Worm (Caenorhabditis elegans): ENCODE data around the gene cubn-1.

cubn-1 gene

DNA sequence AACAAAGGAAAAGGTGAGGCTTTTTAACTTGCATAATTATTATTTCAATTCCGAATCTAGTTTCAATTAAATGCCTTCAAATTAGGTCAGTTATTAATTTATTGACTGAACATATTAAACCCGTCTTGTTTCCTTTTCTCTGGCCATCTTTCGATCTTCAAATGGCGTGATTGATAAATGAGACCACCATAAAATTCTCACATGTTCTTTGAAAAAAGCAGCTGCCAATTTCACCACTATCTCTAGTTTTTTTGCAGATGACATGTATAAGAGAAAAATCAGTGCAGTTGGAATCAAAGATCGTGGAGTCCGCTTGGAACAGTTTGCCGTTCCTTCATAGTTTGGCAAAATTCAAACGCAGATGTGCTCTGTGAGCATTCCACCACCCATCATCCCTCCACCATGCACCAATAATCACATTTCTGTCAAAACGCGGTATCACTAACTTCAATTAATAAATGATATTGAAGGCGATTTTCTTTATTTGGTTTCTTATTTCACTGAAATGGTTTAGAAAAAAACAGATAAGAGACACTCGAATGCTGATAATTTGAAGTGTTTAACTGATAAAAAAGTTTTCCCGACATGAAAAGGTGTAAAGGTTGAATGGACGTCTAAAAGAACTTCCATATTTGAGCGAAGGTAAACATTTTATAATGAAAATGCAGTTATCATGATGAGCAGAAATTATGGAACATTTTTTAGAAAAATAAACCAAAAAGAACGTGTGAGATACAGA lies 26.8 kb downstream of the cubn-1 start:
- no peak for TF ChIP-seq lin-39 (tag; optimal IDR thresholded peaks at IDR 0.05)
- TF ChIP-seq unc-39 (tag; optimal IDR thresholded peaks at IDR 0.05), result no peak
- no peak for TF ChIP-seq nhr-28 (tag; optimal IDR thresholded peaks at IDR 0.05)
- TF ChIP-seq elt-3 (tag; optimal IDR thresholded peaks at IDR 0.05), result no peak
- TF ChIP-seq pqm-1 (tag; optimal IDR thresholded peaks at IDR 0.05), result peak; percentile 72
- TF ChIP-seq ceh-82 (tag; optimal IDR thresholded peaks at IDR 0.05), result no peak
- TF ChIP-seq ama-1 (optimal IDR thresholded peaks at IDR 0.05), result no peak
- TF ChIP-seq hmg-11 (tag; optimal IDR thresholded peaks at IDR 0.05), result no peak
- TF ChIP-seq eor-1 (tag; optimal IDR thresholded peaks at IDR 0.05), result no peak
- TF ChIP-seq elt-2 (tag; optimal IDR thresholded peaks at IDR 0.05), result peak; percentile 92
- peak; percentile 54 for TF ChIP-seq nhr-43 (tag; optimal IDR thresholded peaks at IDR 0.05; ENCODE audit: poor library complexity, severe bottlenecking)
- TF ChIP-seq nhr-23 (tag; optimal IDR thresholded peaks at IDR 0.05), result peak; percentile 16
- no peak for TF ChIP-seq nhr-12 (tag; optimal IDR thresholded peaks at IDR 0.05)
- peak; percentile 40 for TF ChIP-seq pha-4 (tag; optimal IDR thresholded peaks at IDR 0.05)
- TF ChIP-seq ceh-16 (tag; optimal IDR thresholded peaks at IDR 0.05), result no peak
- no peak for TF ChIP-seq nhr-77 (tag; optimal IDR thresholded peaks at IDR 0.05)
- TF ChIP-seq nhr-76 (tag; optimal IDR thresholded peaks at IDR 0.05), result no peak
- TF ChIP-seq egl-27 (tag; optimal IDR thresholded peaks at IDR 0.05), result no peak

ce11 chrV:12640384-12640783 lies 29.3 kb downstream of the cubn-1 start, which contains the start of gene gpa-8:
TSS of gene gpa-8 (minus strand) at chrV:12640484.
- TF ChIP-seq fos-1 (tag; optimal IDR thresholded peaks at IDR 0.05), result no peak
- TF ChIP-seq snpc-4 (tag; optimal IDR thresholded peaks at IDR 0.05), result no peak
- no peak for TF ChIP-seq ceh-28 (tag; optimal IDR thresholded peaks at IDR 0.05)
- no peak for TF ChIP-seq nhr-43 (tag; optimal IDR thresholded peaks at IDR 0.05; ENCODE audit: poor library complexity, severe bottlenecking)
- no peak for TF ChIP-seq daf-12 (tag; optimal IDR thresholded peaks at IDR 0.05)
- TF ChIP-seq hmg-11 (tag; optimal IDR thresholded peaks at IDR 0.05), result no peak
- TF ChIP-seq lin-39 (tag; optimal IDR thresholded peaks at IDR 0.05), result no peak
- no peak for TF ChIP-seq ceh-9 (tag; optimal IDR thresholded peaks at IDR 0.05)

ce11 chrV:12644500-12644899 lies 33.4 kb downstream of the cubn-1 start, which contains the start of gene F56H9.8:
TSS of gene F56H9.8 (plus strand) at chrV:12644800.
- no peak for TF ChIP-seq ceh-9 (tag; optimal IDR thresholded peaks at IDR 0.05)
- no peak for TF ChIP-seq mdl-1 (tag; optimal IDR thresholded peaks at IDR 0.05)
- no peak for TF ChIP-seq ceh-16 (tag; optimal IDR thresholded peaks at IDR 0.05)
- no peak for TF ChIP-seq lsy-12 (tag; optimal IDR thresholded peaks at IDR 0.05)
- no peak for TF ChIP-seq ama-1 (optimal IDR thresholded peaks at IDR 0.05)
- TF ChIP-seq lin-15B (tag; optimal IDR thresholded peaks at IDR 0.05), result no peak
- TF ChIP-seq egl-5 (tag; optimal IDR thresholded peaks at IDR 0.05), result no peak

- TF ChIP-seq nfya-1 (tag; optimal IDR thresholded peaks at IDR 0.05; ENCODE audit: insufficient read depth), result no peak
- no peak for TF ChIP-seq fkh-10 (GFP tag; optimal IDR thresholded peaks at IDR 0.05)
- TF ChIP-seq zag-1 (tag; optimal IDR thresholded peaks at IDR 0.05), result no peak
- no peak for TF ChIP-seq ceh-28 (tag; optimal IDR thresholded peaks at IDR 0.05)
- TF ChIP-seq jun-1 (tag; optimal IDR thresholded peaks at IDR 0.05), result no peak
- TF ChIP-seq ceh-9 (tag; optimal IDR thresholded peaks at IDR 0.05), result no peak
- TF ChIP-seq ztf-11 (tag; optimal IDR thresholded peaks at IDR 0.05), result no peak
- no peak for TF ChIP-seq nhr-12 (tag; optimal IDR thresholded peaks at IDR 0.05)
- TF ChIP-seq nhr-77 (tag; optimal IDR thresholded peaks at IDR 0.05), result no peak
These were observed 38.1 kb downstream of the cubn-1 start, which contains the start of gene gpa-9 for ce11 chrV:12649213-12649612. TSS of gene gpa-9 (minus strand) at chrV:12649313.

- TF ChIP-seq ama-1 (optimal IDR thresholded peaks at IDR 0.05) (no peak), pqm-1 (tag; optimal IDR thresholded peaks at IDR 0.05) (no peak), jun-1 (tag; optimal IDR thresholded peaks at IDR 0.05) (no peak), ceh-9 (tag; optimal IDR thresholded peaks at IDR 0.05) (no peak), mml-1 (tag; optimal IDR thresholded peaks at IDR 0.05) (no peak), ceh-28 (tag; optimal IDR thresholded peaks at IDR 0.05) (no peak), snpc-4 (tag; optimal IDR thresholded peaks at IDR 0.05) (peak; percentile 27), nhr-12 (tag; optimal IDR thresholded peaks at IDR 0.05) (no peak), fkh-2 (tag; optimal IDR thresholded peaks at IDR 0.05) (no peak), zag-1 (tag; optimal IDR thresholded peaks at IDR 0.05) (no peak), tbx-2 (tag; optimal IDR thresholded peaks at IDR 0.05) (no peak), mdl-1 (tag; optimal IDR thresholded peaks at IDR 0.05) (no peak), R02D3.7 (tag; optimal IDR thresholded peaks at IDR 0.05) (no peak), ceh-82 (tag; optimal IDR thresholded peaks at IDR 0.05) (no peak), unc-39 (tag; optimal IDR thresholded peaks at IDR 0.05) (no peak), fos-1 (tag; optimal IDR thresholded peaks at IDR 0.05) (no peak), sea-2 (GFP tag; optimal IDR thresholded peaks at IDR 0.05) (no peak), elt-2 (tag; optimal IDR thresholded peaks at IDR 0.05) (no peak), elt-1 (tag; optimal IDR thresholded peaks at IDR 0.05) (no peak), hmg-11 (tag; optimal IDR thresholded peaks at IDR 0.05) (peak; percentile 58), egl-5 (tag; optimal IDR thresholded peaks at IDR 0.05) (no peak), nhr-67 (tag; optimal IDR thresholded peaks at IDR 0.05) (no peak), unc-62 (GFP tag; optimal IDR thresholded peaks at IDR 0.05) (no peak), ztf-11 (tag; optimal IDR thresholded peaks at IDR 0.05) (no peak), nhr-76 (tag; optimal IDR thresholded peaks at IDR 0.05) (no peak), nhr-23 (tag; optimal IDR thresholded peaks at IDR 0.05) (no peak), skn-1 (tag; optimal IDR thresholded peaks at IDR 0.05) (no peak), nhr-237 (tag; optimal IDR thresholded peaks at IDR 0.05) (no peak)
These were observed 38.5 kb downstream of the cubn-1 start, which contains the start of gene lin-25 for ce11 chrV:12649636-12650035. TSS of gene lin-25 (plus strand) at chrV:12649925.
